Worm (Caenorhabditis elegans) whole organism, L4 larva: ENCODE data around the gene srab-7.

ENCODE experiments used
- F26F4.8 ChIP-seq: fragments of 200-800 bp; sonication (Bioruptor generic); conservative IDR thresholded peaks from 2 replicates; pipeline ENCODE4 v1.3.6; 2022; ENCODE audit warnings: missing genetic modification characterization, missing compliant biosample characterization
- F44E2.7 ChIP-seq: fragments of 200-800 bp; sonication (Bioruptor generic); IDR thresholded peaks from 2 replicates; pipeline ENCODE4 v2.1.2; 2022; ENCODE audit warnings: missing genetic modification characterization, missing compliant biosample characterization
- F49E8.2 ChIP-seq: sonication (generic microtip); optimal IDR thresholded peaks from 2 replicates; lab custom pipeline; 2016; ENCODE audit warnings: missing compliant biosample characterization, mild to moderate bottlenecking, missing genetic modification characterization, borderline replicate concordance
- T20F7.1 ChIP-seq: fragments of 200-800 bp; sonication (Bioruptor generic); optimal IDR thresholded peaks from 2 replicates; lab custom pipeline; 2018; ENCODE audit warnings: mild to moderate bottlenecking, missing genetic modification characterization, missing compliant biosample characterization
- T26A8.4 ChIP-seq: fragments of 200-800 bp; sonication (Bioruptor generic); IDR thresholded peaks from 2 replicates; pipeline ENCODE4 v1.3.6; 2022; ENCODE audit warnings: missing genetic modification characterization, missing compliant biosample characterization
- Y105C5A.15 ChIP-seq: fragments of 200-800 bp; sonication (Bioruptor generic); IDR thresholded peaks from 2 replicates; pipeline ENCODE4 v1.3.6; 2022; ENCODE audit warnings: missing genetic modification characterization, missing compliant biosample characterization
- Y48G9A.11 ChIP-seq: fragments of 200-800 bp; sonication (Bioruptor generic); IDR thresholded peaks from 2 replicates; pipeline ENCODE4 v1.3.6; 2022; ENCODE audit warnings: missing genetic modification reagents, missing genetic modification characterization, missing compliant biosample characterization
- Y5F2A.4 ChIP-seq: fragments of 200-800 bp; sonication (Bioruptor generic); optimal IDR thresholded peaks from 2 replicates; lab custom pipeline; 2018; ENCODE audit warnings: mild to moderate bottlenecking, missing genetic modification characterization, missing compliant biosample characterization
- Y75B8A.6 ChIP-seq: fragments of 200-800 bp; sonication (Bioruptor generic); IDR thresholded peaks from 2 replicates; pipeline ENCODE4 v1.3.6; 2022; ENCODE audit warnings: missing genetic modification reagents, missing genetic modification characterization, missing compliant biosample characterization
- aha-1 ChIP-seq: fragments of 150-350 bp; peaks from one replicate; lab custom pipeline; 2014; ENCODE audit warnings: missing biosample characterization, missing genetic modification characterization
- ama-1 ChIP-seq: fragments of 150-350 bp; optimal IDR thresholded peaks from 2 replicates; lab custom pipeline; 2014; ENCODE audit warnings: inconsistent platforms, mixed read lengths
- attf-4 ChIP-seq: sonication (generic microtip); optimal IDR thresholded peaks from 3 replicates; lab custom pipeline; 2017; ENCODE audit warnings: missing biosample characterization, missing genetic modification characterization
- ceh-20 ChIP-seq: fragments of 200-800 bp; sonication (Bioruptor generic); IDR thresholded peaks from 2 replicates; pipeline ENCODE4 v1.3.6; 2022; ENCODE audit warnings: missing genetic modification reagents, missing genetic modification characterization, missing compliant biosample characterization
- ceh-44 ChIP-seq: fragments of 200-800 bp; sonication (Bioruptor generic); IDR thresholded peaks from 2 replicates; pipeline ENCODE4 v1.3.6; 2022; ENCODE audit warnings: missing genetic modification reagents, missing genetic modification characterization, missing compliant biosample characterization
- cey-2 ChIP-seq: sonication (generic microtip); optimal IDR thresholded peaks from 3 replicates; lab custom pipeline; 2017; ENCODE audit warnings: missing genetic modification characterization, mild to moderate bottlenecking, missing compliant biosample characterization, antibody characterized with exemption, borderline replicate concordance; ENCODE audit not compliant: insufficient read depth
- ctbp-1 ChIP-seq: fragments of 200-800 bp; sonication (Bioruptor generic); IDR thresholded peaks from 2 replicates; pipeline ENCODE4 v1.3.6; 2022; ENCODE audit warnings: missing genetic modification reagents, missing genetic modification characterization, missing compliant biosample characterization
- daf-19 ChIP-seq: fragments of 200-800 bp; sonication (Bioruptor generic); conservative IDR thresholded peaks from 2 replicates; pipeline ENCODE4 v1.3.6; 2022; ENCODE audit warnings: missing genetic modification characterization, missing compliant biosample characterization
- dmd-8 ChIP-seq: fragments of 200-800 bp; sonication (Bioruptor generic); IDR thresholded peaks from 2 replicates; pipeline ENCODE4 v1.3.6; 2022; ENCODE audit warnings: missing genetic modification characterization, missing compliant biosample characterization
- dmd-9 ChIP-seq: fragments of 200-800 bp; sonication (Bioruptor generic); IDR thresholded peaks from 2 replicates; pipeline ENCODE4 v1.3.6; 2022; ENCODE audit warnings: missing genetic modification reagents, missing genetic modification characterization, missing compliant biosample characterization
- dpl-1 ChIP-seq: fragments of 150-350 bp; optimal IDR thresholded peaks from 2 replicates; lab custom pipeline; 2014; ENCODE audit warnings: missing biosample characterization, missing genetic modification reagents, missing genetic modification characterization
- egl-27 ChIP-seq: sonication (generic microtip); optimal IDR thresholded peaks from 3 replicates; lab custom pipeline; 2017; ENCODE audit warnings: missing biosample characterization, missing genetic modification reagents, missing genetic modification characterization
- egl-43 ChIP-seq: fragments of 200-800 bp; sonication (Bioruptor generic); IDR thresholded peaks from 2 replicates; pipeline ENCODE4 v1.3.6; 2022; ENCODE audit warnings: missing genetic modification reagents, missing genetic modification characterization, missing compliant biosample characterization
- hmg-1.1 ChIP-seq: fragments of 200-800 bp; sonication (Bioruptor generic); IDR thresholded peaks from 2 replicates; pipeline ENCODE4 v1.3.6; 2022; ENCODE audit warnings: missing genetic modification reagents, missing genetic modification characterization, missing compliant biosample characterization
- lim-7 ChIP-seq: fragments of 200-800 bp; sonication (Bioruptor generic); IDR thresholded peaks from 2 replicates; pipeline ENCODE4 v1.3.6; 2022; ENCODE audit warnings: missing genetic modification characterization, missing compliant biosample characterization
- lin-1 ChIP-seq: fragments of 200-800 bp; sonication (Bioruptor generic); IDR thresholded peaks from 2 replicates; pipeline ENCODE4 v1.3.6; 2022; ENCODE audit warnings: missing genetic modification reagents, missing genetic modification characterization, missing compliant biosample characterization
- lin-15B ChIP-seq: fragments of 150-350 bp; sonication (generic microtip); optimal IDR thresholded peaks from 3 replicates; lab custom pipeline; 2014; ENCODE audit warnings: missing biosample characterization, missing genetic modification characterization
- lin-29 ChIP-seq: fragments of 200-800 bp; sonication (Bioruptor generic); IDR thresholded peaks from 2 replicates; pipeline ENCODE4 v1.3.6; 2022; ENCODE audit warnings: missing genetic modification reagents, missing genetic modification characterization, missing compliant biosample characterization
- lir-3 ChIP-seq: sonication (generic microtip); optimal IDR thresholded peaks from 2 replicates; lab custom pipeline; 2016; ENCODE audit warnings: mild to moderate bottlenecking, missing genetic modification characterization, missing compliant biosample characterization
- lsy-2 ChIP-seq, 2 experiments: fragments of 150-350 bp in 1 of 2; sonication (generic microtip) in 1 of 2; optimal IDR thresholded peaks; 2 replicates each; lab custom pipeline; 2014 to 2017; ENCODE audit warnings: missing biosample characterization in 2 of 2, missing genetic modification characterization in 2 of 2
- madf-5 ChIP-seq, 2 experiments: fragments of 200-800 bp; sonication (Bioruptor generic); IDR thresholded peaks; 2 replicates each; pipeline ENCODE4 v1.3.6; 2022; ENCODE audit warnings: missing compliant biosample characterization in 2 of 2, missing genetic modification characterization in 2 of 2
- mdt-29 ChIP-seq: fragments of 200-800 bp; sonication (Bioruptor generic); IDR thresholded peaks from 2 replicates; pipeline ENCODE4 v1.3.6; 2022; ENCODE audit warnings: missing genetic modification reagents, missing genetic modification characterization, missing compliant biosample characterization
- mxl-2 ChIP-seq: fragments of 200-800 bp; sonication (Bioruptor generic); conservative IDR thresholded peaks from 2 replicates; pipeline ENCODE4 v1.3.6; 2022; ENCODE audit warnings: missing genetic modification reagents, missing genetic modification characterization, missing compliant biosample characterization
- nhr-28 ChIP-seq: fragments of 150-350 bp; optimal IDR thresholded peaks from 2 replicates; lab custom pipeline; 2014; ENCODE audit warnings: missing biosample characterization, missing genetic modification characterization
- nhr-76 ChIP-seq: fragments of 150-350 bp; optimal IDR thresholded peaks from 2 replicates; lab custom pipeline; 2014; ENCODE audit warnings: missing biosample characterization, missing genetic modification characterization
- php-3 ChIP-seq: fragments of 200-800 bp; sonication (Bioruptor generic); IDR thresholded peaks from 2 replicates; pipeline ENCODE4 v1.3.6; 2022; ENCODE audit warnings: missing genetic modification reagents, missing genetic modification characterization, missing compliant biosample characterization
- pqm-1 ChIP-seq: sonication (generic microtip); optimal IDR thresholded peaks from 2 replicates; lab custom pipeline; 2017; ENCODE audit warnings: missing biosample characterization, missing genetic modification characterization
- rbr-2 ChIP-seq: sonication (generic microtip); optimal IDR thresholded peaks from 2 replicates; lab custom pipeline; 2016; ENCODE audit warnings: missing genotype, missing genetic modification characterization, missing compliant biosample characterization
- snpc-1.2 ChIP-seq: fragments of 200-800 bp; sonication (Bioruptor generic); IDR thresholded peaks from 2 replicates; pipeline ENCODE4 v1.3.6; 2022; ENCODE audit warnings: missing genetic modification reagents, missing genetic modification characterization, missing compliant biosample characterization
- spr-3 ChIP-seq: fragments of 200-800 bp; sonication (Bioruptor generic); optimal IDR thresholded peaks from 2 replicates; lab custom pipeline; 2018; ENCODE audit warnings: mild to moderate bottlenecking, missing genetic modification characterization, missing compliant biosample characterization
- tra-1 ChIP-seq: fragments of 200-800 bp; sonication (Bioruptor generic); IDR thresholded peaks from 2 replicates; pipeline ENCODE4 v1.3.6; 2022; ENCODE audit warnings: missing genetic modification reagents, missing genetic modification characterization, missing compliant biosample characterization
- unc-130 ChIP-seq: sonication (generic microtip); optimal IDR thresholded peaks from 2 replicates; lab custom pipeline; 2016; ENCODE audit warnings: missing genetic modification reagents, missing genetic modification characterization, missing compliant biosample characterization
- unc-39 ChIP-seq: sonication (generic microtip); optimal IDR thresholded peaks from 2 replicates; lab custom pipeline; 2017; ENCODE audit warnings: missing biosample characterization, missing genetic modification characterization
- vab-7 ChIP-seq: fragments of 200-800 bp; sonication (Bioruptor generic); IDR thresholded peaks from 2 replicates; pipeline ENCODE4 v1.3.6; 2022; ENCODE audit warnings: missing genetic modification reagents, missing genetic modification characterization, missing compliant biosample characterization
- zag-1 ChIP-seq: fragments of 150-350 bp; optimal IDR thresholded peaks from 2 replicates; lab custom pipeline; 2014; ENCODE audit warnings: missing biosample characterization, missing genetic modification characterization
- zfp-2 ChIP-seq: sonication (generic microtip); optimal IDR thresholded peaks from 2 replicates; lab custom pipeline; 2016; ENCODE audit warnings: mild to moderate bottlenecking, missing genetic modification characterization, missing compliant biosample characterization
- zip-11 ChIP-seq: fragments of 200-800 bp; sonication (Bioruptor generic); IDR thresholded peaks from 2 replicates; pipeline ENCODE4 v1.3.6; 2022; ENCODE audit warnings: missing genetic modification characterization, missing compliant biosample characterization
- zip-2 ChIP-seq: fragments of 150-350 bp; optimal IDR thresholded peaks from 2 replicates; lab custom pipeline; 2014; ENCODE audit warnings: missing biosample characterization, missing genetic modification characterization

Gene srab-7

ce11 chrV:3166260-3166659 lies 11.3 kb upstream of the srab-7 start, which contains the start of gene C36C5.4:
TSS of gene C36C5.4 (plus strand) at chrV:3166560.
- no peak for TF ChIP-seq pqm-1
- TF ChIP-seq mxl-2 (GFP tag; lab: Robert Waterston, UW), result no peak
- no peak for TF ChIP-seq lsy-2 (tag; optimal IDR thresholded peaks at IDR 0.05; lab: Kevin White, UChicago)
- TF ChIP-seq spr-3, result no peak
- no peak for TF ChIP-seq cey-2 (tag; lab: Kevin White, UChicago)
- TF ChIP-seq T20F7.1, result no peak
- no peak for TF ChIP-seq rbr-2 (tag; lab: Kevin White, UChicago)
- TF ChIP-seq dpl-1 (GFP tag; lab: Kevin White, UChicago), result no peak
- TF ChIP-seq nhr-76 (tag; lab: Kevin White, UChicago), result no peak
- TF ChIP-seq F44E2.7 (GFP tag; lab: Robert Waterston, UW), result no peak
- no peak for TF ChIP-seq madf-5 (GFP tag; IDR thresholded peaks at IDR 0.05; lab: Robert Waterston, UW)
- TF ChIP-seq egl-27 (tag; lab: Kevin White, UChicago), result no peak
- no peak for TF ChIP-seq zip-2 (tag; lab: Kevin White, UChicago)
- no peak for TF ChIP-seq daf-19 (GFP tag; lab: Robert Waterston, UW)
- TF ChIP-seq lin-29 (GFP tag; lab: Robert Waterston, UW), result no peak
- no peak for TF ChIP-seq F49E8.2 (tag; lab: Kevin White, UChicago)
- no peak for TF ChIP-seq ceh-20 (GFP tag; lab: Robert Waterston, UW)
- TF ChIP-seq lir-3 (tag; lab: Kevin White, UChicago), result no peak

DNA sequence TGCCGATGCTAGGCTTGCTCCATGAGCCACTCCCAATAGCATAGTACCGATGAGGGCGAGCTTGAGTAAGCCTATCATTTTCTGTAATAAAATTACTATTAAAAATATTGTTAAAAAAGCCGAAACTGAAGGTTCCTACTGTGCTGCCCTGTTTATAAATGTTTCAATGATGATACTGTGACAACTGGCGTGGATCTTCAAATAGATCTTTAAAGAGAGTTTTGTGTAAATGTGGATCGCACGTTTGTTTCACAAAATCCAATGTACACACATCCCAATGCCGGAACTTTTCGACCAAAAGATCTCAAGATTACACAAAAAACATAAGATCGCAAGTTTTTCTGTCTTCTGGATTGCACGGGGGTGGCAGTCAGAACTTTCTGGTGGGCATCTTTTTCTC lies 10.5 kb upstream of the srab-7 start, which contains the start of gene C36C5.14:
C36C5.14 (minus strand) TSS at position 101 of the 400 bp plus-strand sequence.
- no peak for TF ChIP-seq egl-27 (tag; lab: Kevin White, UChicago)
- no peak for TF ChIP-seq zip-11 (GFP tag; lab: Robert Waterston, UW)
- no peak for TF ChIP-seq aha-1 (tag; lab: Kevin White, UChicago)
- no peak for TF ChIP-seq php-3 (GFP tag; lab: Robert Waterston, UW)
- TF ChIP-seq hmg-1.1 (GFP tag; lab: Robert Waterston, UW), result no peak
- no peak for TF ChIP-seq attf-4
- no peak for TF ChIP-seq ctbp-1 (GFP tag; lab: Robert Waterston, UW)
- TF ChIP-seq zfp-2, result no peak
- TF ChIP-seq Y5F2A.4, result no peak
- TF ChIP-seq dmd-9, result no peak

DNA sequence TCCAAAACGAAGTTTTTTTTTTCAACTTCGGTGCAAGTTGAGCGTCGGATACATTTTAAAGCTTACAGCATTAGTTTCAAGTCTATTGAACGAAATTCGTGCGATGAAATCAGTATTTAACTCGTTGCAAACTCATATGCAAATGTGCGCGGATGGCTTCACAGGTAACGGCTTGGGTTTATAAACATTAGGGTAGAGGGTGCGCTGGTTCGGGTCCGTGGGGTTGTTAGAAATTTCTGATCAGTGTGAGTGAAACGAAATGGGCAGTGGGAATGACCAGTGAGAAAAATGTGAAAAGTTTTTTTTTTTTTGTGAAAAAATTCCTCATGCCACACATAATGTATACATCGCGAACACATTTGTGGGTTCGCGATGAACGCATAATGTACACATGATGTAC lies 8.2 kb upstream of the srab-7 start:
- TF ChIP-seq lim-7 (GFP tag; lab: Robert Waterston, UW), result peak; percentile 62; the same call in 1 of the 2 replicates
- TF ChIP-seq snpc-1.2 (GFP tag; lab: Robert Waterston, UW), result peak; percentile 86
- TF ChIP-seq Y105C5A.15 (GFP tag; lab: Robert Waterston, UW), result no peak
- peak; percentile 34; the same call in 1 of the 2 replicates for TF ChIP-seq mdt-29 (GFP tag; lab: Robert Waterston, UW)
- TF ChIP-seq lin-1 (GFP tag; lab: Robert Waterston, UW), result 0 out of 2 replicates have a peak, but pooled peaks have one; percentile 42
- TF ChIP-seq zag-1 (tag; lab: Kevin White, UChicago), result no peak
- no peak for TF ChIP-seq pqm-1
- peak; percentile 28 for TF ChIP-seq unc-130 (GFP tag; lab: Kevin White, UChicago)
- TF ChIP-seq unc-39 (tag; lab: Kevin White, UChicago), result no peak
- peak; percentile 63 for TF ChIP-seq vab-7 (GFP tag; lab: Robert Waterston, UW)
- TF ChIP-seq ama-1, result no peak
- no peak for TF ChIP-seq zfp-2
- TF ChIP-seq egl-43 (GFP tag; lab: Robert Waterston, UW), result peak; percentile 80
- TF ChIP-seq F49E8.2 (tag; lab: Kevin White, UChicago), result peak; percentile 66
- no peak for TF ChIP-seq lin-29 (GFP tag; lab: Robert Waterston, UW)
- TF ChIP-seq lin-15B, result no peak
- TF ChIP-seq tra-1 (GFP tag; lab: Robert Waterston, UW), result 0 out of 2 replicates have a peak, but pooled peaks have one; percentile 52
- 0 out of 2 replicates have a peak, but pooled peaks have one; percentile 14 for TF ChIP-seq Y75B8A.6 (GFP tag; lab: Robert Waterston, UW)
- 0 out of 2 replicates have a peak, but pooled peaks have one; percentile 16 for TF ChIP-seq ceh-44 (GFP tag; lab: Robert Waterston, UW)
- 0 out of 2 replicates have a peak, but pooled peaks have one; percentile 23 for TF ChIP-seq dmd-9
- peak; percentile 61 for TF ChIP-seq Y48G9A.11 (GFP tag; lab: Robert Waterston, UW)
- TF ChIP-seq dmd-8 (GFP tag; lab: Robert Waterston, UW), result peak; percentile 82
- TF ChIP-seq daf-19 (GFP tag; lab: Robert Waterston, UW), result no peak
- peak; percentile 71; the same call in 1 of the 2 replicates for TF ChIP-seq F26F4.8 (GFP tag; lab: Robert Waterston, UW)
- TF ChIP-seq T26A8.4, result no peak
- peak in 1 of 2 experiments; percentile 31; a peak in 1 of 4 replicates for TF ChIP-seq madf-5 (GFP tag; IDR thresholded peaks at IDR 0.05; lab: Robert Waterston, UW)
- TF ChIP-seq nhr-28 (tag; lab: Kevin White, UChicago), result no peak
- peak; percentile 47; the same call in 1 of the 2 replicates for TF ChIP-seq ctbp-1 (GFP tag; lab: Robert Waterston, UW)
